Worm (Caenorhabditis elegans) whole organism, young adult: ENCODE results near the gene exos-4.2.
A peak's percentile ranks its signal among the peaks of the same experiment; 100 is the strongest.

Experiments used
- B0336.3 ChIP-seq: fragments of 200-800 bp; sonication (Bioruptor generic); IDR thresholded peaks from 2 replicates; pipeline ENCODE4 v1.3.6; 2022; ENCODE audit warnings: missing genetic modification characterization, missing compliant biosample characterization
- C17E4.6 ChIP-seq: fragments of 200-800 bp; sonication (Bioruptor generic); IDR thresholded peaks from 2 replicates; pipeline ENCODE4 v1.3.6; 2022; ENCODE audit warnings: missing genetic modification reagents, missing genetic modification characterization, missing compliant biosample characterization
- F22D6.2 ChIP-seq: sonication (generic microtip); optimal IDR thresholded peaks from 2 replicates; lab custom pipeline; 2016; ENCODE audit warnings: mild to moderate bottlenecking, missing genetic modification characterization, missing compliant biosample characterization
- F33H1.4 ChIP-seq: fragments of 200-800 bp; sonication (Bioruptor generic); IDR thresholded peaks from 2 replicates; pipeline ENCODE4 v1.3.6; 2022; ENCODE audit warnings: missing genetic modification reagents, missing genetic modification characterization, missing compliant biosample characterization
- F52B5.7 ChIP-seq: sonication (generic microtip); optimal IDR thresholded peaks from 2 replicates; lab custom pipeline; 2016; ENCODE audit warnings: mild to moderate bottlenecking, missing genetic modification characterization, missing compliant biosample characterization
- F57A8.1 ChIP-seq: fragments of 200-800 bp; sonication (Bioruptor generic); optimal IDR thresholded peaks from 2 replicates; lab custom pipeline; 2018; ENCODE audit warnings: mild to moderate bottlenecking, missing genetic modification characterization, moderate library complexity, missing compliant biosample characterization
- F57C9.4 ChIP-seq: sonication (generic microtip); optimal IDR thresholded peaks from 2 replicates; lab custom pipeline; 2017; ENCODE audit warnings: mild to moderate bottlenecking, missing genetic modification characterization, missing compliant biosample characterization
- K12H6.12 ChIP-seq: fragments of 200-800 bp; sonication (Bioruptor generic); optimal IDR thresholded peaks from 2 replicates; lab custom pipeline; 2018; ENCODE audit warnings: mild to moderate bottlenecking, missing genetic modification characterization, missing compliant biosample characterization
- T26A5.8 ChIP-seq: sonication (generic microtip); optimal IDR thresholded peaks from 2 replicates; lab custom pipeline; 2016; ENCODE audit warnings: missing genetic modification characterization, missing compliant biosample characterization
- Y56A3A.18 ChIP-seq: fragments of 200-800 bp; sonication (Bioruptor generic); IDR thresholded peaks from 2 replicates; pipeline ENCODE4 v1.3.6; 2022; ENCODE audit warnings: missing genetic modification reagents, missing genetic modification characterization, missing compliant biosample characterization
- akir-1 ChIP-seq: fragments of 200-800 bp; sonication (Bioruptor generic); optimal IDR thresholded peaks from 2 replicates; lab custom pipeline; 2018; ENCODE audit warnings: mild to moderate bottlenecking, missing genetic modification characterization, moderate library complexity, missing compliant biosample characterization
- ama-1 ChIP-seq, 3 experiments: fragments of 150-350 bp in 1 of 3; sonication (generic microtip) in 2 of 3; optimal IDR thresholded peaks; 2 replicates each; lab custom pipeline; 2014 to 2018; ENCODE audit warnings: missing biosample characterization in 2 of 3, missing genetic modification characterization in 2 of 3, missing genetic modification reagents in 2 of 3
- bed-1 ChIP-seq: fragments of 200-800 bp; sonication (Bioruptor generic); IDR thresholded peaks from 2 replicates; pipeline ENCODE4 v1.3.6; 2022; ENCODE audit warnings: missing genetic modification reagents, missing genetic modification characterization, missing compliant biosample characterization
- ceh-40 ChIP-seq: fragments of 200-800 bp; sonication (Bioruptor generic); IDR thresholded peaks from 2 replicates; pipeline ENCODE4 v1.3.6; 2022; ENCODE audit warnings: missing genetic modification characterization, missing compliant biosample characterization
- ceh-58 ChIP-seq: fragments of 200-800 bp; sonication (Bioruptor generic); IDR thresholded peaks from 2 replicates; pipeline ENCODE4 v1.3.6; 2022; ENCODE audit warnings: missing genetic modification characterization, missing compliant biosample characterization
- chd-7 ChIP-seq: sonication (generic microtip); optimal IDR thresholded peaks from 2 replicates; lab custom pipeline; 2016; ENCODE audit warnings: mild to moderate bottlenecking, missing genetic modification characterization, moderate library complexity, missing compliant biosample characterization
- die-1 ChIP-seq: sonication (generic microtip); optimal IDR thresholded peaks from 2 replicates; lab custom pipeline; 2016; ENCODE audit warnings: missing genotype, mild to moderate bottlenecking, missing genetic modification characterization, missing compliant biosample characterization
- dpff-1 ChIP-seq: sonication (generic microtip); optimal IDR thresholded peaks from 2 replicates; lab custom pipeline; 2017; ENCODE audit warnings: mild to moderate bottlenecking, missing genetic modification characterization, missing compliant biosample characterization
- ets-4 ChIP-seq: fragments of 200-800 bp; sonication (Bioruptor generic); optimal IDR thresholded peaks from 2 replicates; lab custom pipeline; 2018; ENCODE audit warnings: mild to moderate bottlenecking, missing genetic modification characterization, missing compliant biosample characterization
- gei-17 ChIP-seq: fragments of 200-800 bp; sonication (Bioruptor generic); optimal IDR thresholded peaks from 2 replicates; lab custom pipeline; 2018; ENCODE audit warnings: mild to moderate bottlenecking, missing genetic modification characterization, missing compliant biosample characterization
- hlh-12 ChIP-seq: sonication (generic microtip); optimal IDR thresholded peaks from 2 replicates; lab custom pipeline; 2016; ENCODE audit warnings: missing genetic modification characterization, missing compliant biosample characterization
- hmg-1.2 ChIP-seq: fragments of 200-800 bp; sonication (Bioruptor generic); IDR thresholded peaks from 2 replicates; pipeline ENCODE4 v1.3.6; 2022; ENCODE audit warnings: missing genetic modification reagents, missing genetic modification characterization, missing compliant biosample characterization
- hsf-1 ChIP-seq: fragments of 200-800 bp; sonication (Bioruptor generic); IDR thresholded peaks from 2 replicates; pipeline ENCODE4 v1.3.6; 2022; ENCODE audit warnings: missing genetic modification reagents, missing genetic modification characterization, missing compliant biosample characterization
- let-526 ChIP-seq: fragments of 200-800 bp; sonication (Bioruptor generic); IDR thresholded peaks from 2 replicates; pipeline ENCODE4 v1.3.6; 2022; ENCODE audit warnings: missing genetic modification reagents, missing genetic modification characterization, missing compliant biosample characterization
- let-607 ChIP-seq, 2 experiments: fragments of 200-800 bp in 1 of 2; sonication (Bioruptor generic) in 1 of 2; sonication (generic microtip) in 1 of 2; optimal IDR thresholded peaks; 2 replicates each; lab custom pipeline; 2016 to 2018; ENCODE audit warnings: mild to moderate bottlenecking in 2 of 2, missing compliant biosample characterization in 2 of 2, missing genetic modification characterization in 2 of 2, moderate library complexity in 2 of 2, missing genotype in 1 of 2
- lin-40 ChIP-seq: sonication (generic microtip); optimal IDR thresholded peaks from 2 replicates; lab custom pipeline; 2016; ENCODE audit warnings: missing genetic modification characterization, mild to moderate bottlenecking, missing compliant biosample characterization, missing genotype, missing genetic modification reagents
- lin-54 ChIP-seq: fragments of 200-800 bp; sonication (Bioruptor generic); optimal IDR thresholded peaks from 2 replicates; lab custom pipeline; 2018; ENCODE audit warnings: mild to moderate bottlenecking, missing genetic modification characterization, missing compliant biosample characterization
- lir-1 ChIP-seq: fragments of 200-800 bp; sonication (Bioruptor generic); conservative IDR thresholded peaks from 2 replicates; pipeline ENCODE4 v1.3.6; 2022; ENCODE audit warnings: missing genetic modification reagents, missing genetic modification characterization, missing compliant biosample characterization
- lsy-27 ChIP-seq: sonication (generic microtip); optimal IDR thresholded peaks from 2 replicates; lab custom pipeline; 2017; ENCODE audit warnings: missing genetic modification characterization, mild to moderate bottlenecking, missing compliant biosample characterization, antibody characterized with exemption, missing genotype, borderline replicate concordance; ENCODE audit not compliant: insufficient read depth
- madf-3 ChIP-seq: fragments of 200-800 bp; sonication (Bioruptor generic); IDR thresholded peaks from 2 replicates; pipeline ENCODE4 v1.3.6; 2022; ENCODE audit warnings: missing genetic modification reagents, missing genetic modification characterization, missing compliant biosample characterization
- madf-8 ChIP-seq: fragments of 200-800 bp; sonication (Bioruptor generic); conservative IDR thresholded peaks from 2 replicates; pipeline ENCODE4 v1.3.6; 2022; ENCODE audit warnings: missing genetic modification reagents, missing genetic modification characterization, missing compliant biosample characterization
- mel-28 ChIP-seq: sonication (generic microtip); optimal IDR thresholded peaks from 2 replicates; lab custom pipeline; 2016; ENCODE audit warnings: borderline replicate concordance, mild to moderate bottlenecking, missing genetic modification characterization, missing compliant biosample characterization
- nfyb-1 ChIP-seq: fragments of 200-800 bp; sonication (Bioruptor generic); IDR thresholded peaks from 2 replicates; pipeline ENCODE4 v1.3.6; 2022; ENCODE audit warnings: missing genetic modification reagents, missing genetic modification characterization, missing compliant biosample characterization
- nhr-179 ChIP-seq: sonication (generic microtip); optimal IDR thresholded peaks from 2 replicates; lab custom pipeline; 2016; ENCODE audit warnings: mild to moderate bottlenecking, missing genetic modification characterization, missing compliant biosample characterization
- nhr-27 ChIP-seq: fragments of 200-800 bp; sonication (Bioruptor generic); optimal IDR thresholded peaks from 2 replicates; lab custom pipeline; 2018; ENCODE audit warnings: mild to moderate bottlenecking, missing genetic modification characterization, moderate library complexity, missing compliant biosample characterization
- nhr-80 ChIP-seq: sonication (generic microtip); optimal IDR thresholded peaks from 2 replicates; lab custom pipeline; 2016; ENCODE audit warnings: missing genetic modification characterization, missing compliant biosample characterization
- nhr-90 ChIP-seq: sonication (generic microtip); optimal IDR thresholded peaks from 2 replicates; lab custom pipeline; 2016; ENCODE audit warnings: missing genotype, mild to moderate bottlenecking, missing genetic modification characterization, missing compliant biosample characterization
- repo-1 ChIP-seq: sonication (generic microtip); optimal IDR thresholded peaks from 2 replicates; lab custom pipeline; 2017; ENCODE audit warnings: mild to moderate bottlenecking, missing genetic modification characterization, missing compliant biosample characterization
- sea-2 ChIP-seq: fragments of 200-800 bp; sonication (Bioruptor generic); IDR thresholded peaks from 2 replicates; pipeline ENCODE4 v1.3.6; 2022; ENCODE audit warnings: missing genetic modification characterization, missing compliant biosample characterization
- snpc-1.3 ChIP-seq: sonication (generic microtip); optimal IDR thresholded peaks from 2 replicates; lab custom pipeline; 2017; ENCODE audit warnings: missing genetic modification characterization, mild to moderate bottlenecking, missing compliant biosample characterization, antibody characterized with exemption, moderate library complexity, missing genotype, missing genetic modification reagents; ENCODE audit not compliant: insufficient read depth
- somi-1 ChIP-seq: fragments of 200-800 bp; sonication (Bioruptor generic); optimal IDR thresholded peaks from 2 replicates; lab custom pipeline; 2018; ENCODE audit warnings: mild to moderate bottlenecking, missing genetic modification characterization, missing compliant biosample characterization
- tlf-1 ChIP-seq: fragments of 200-800 bp; sonication (Bioruptor generic); optimal IDR thresholded peaks from 2 replicates; lab custom pipeline; 2018; ENCODE audit warnings: mild to moderate bottlenecking, missing genetic modification characterization, missing compliant biosample characterization
- unc-62 ChIP-seq: fragments of 150-350 bp; optimal IDR thresholded peaks from 2 replicates; lab custom pipeline; 2014; ENCODE audit warnings: missing biosample characterization, missing genetic modification reagents, missing genetic modification characterization
- xnd-1 ChIP-seq: sonication (generic microtip); optimal IDR thresholded peaks from 2 replicates; lab custom pipeline; 2016; ENCODE audit warnings: missing genotype, missing genetic modification reagents, missing genetic modification characterization, missing compliant biosample characterization
- zim-3 ChIP-seq: sonication (generic microtip); optimal IDR thresholded peaks from 2 replicates; lab custom pipeline; 2017; ENCODE audit warnings: mild to moderate bottlenecking, missing genetic modification characterization, moderate library complexity, missing compliant biosample characterization
- ztf-18 ChIP-seq: sonication (generic microtip); optimal IDR thresholded peaks from 2 replicates; lab custom pipeline; 2016; ENCODE audit warnings: missing genotype, mild to moderate bottlenecking, missing genetic modification characterization, missing compliant biosample characterization
- ztf-25 ChIP-seq: fragments of 200-800 bp; sonication (Bioruptor generic); IDR thresholded peaks from 2 replicates; pipeline ENCODE4 v1.3.6; 2022; ENCODE audit warnings: missing genetic modification reagents, missing genetic modification characterization, missing compliant biosample characterization
- ztf-28 ChIP-seq: fragments of 200-800 bp; sonication (Bioruptor generic); IDR thresholded peaks from 2 replicates; pipeline ENCODE4 v1.3.6; 2022; ENCODE audit warnings: missing genetic modification reagents, missing genetic modification characterization, missing compliant biosample characterization
- ztf-3 ChIP-seq: fragments of 200-800 bp; sonication (Bioruptor generic); optimal IDR thresholded peaks from 2 replicates; lab custom pipeline; 2018; ENCODE audit warnings: mild to moderate bottlenecking, missing genetic modification characterization, missing compliant biosample characterization

Gene exos-4.2

ce11 chrIII:887874-888299 is 27.9 kb downstream of the exos-4.2 start (continued):
- TF ChIP-seq lin-54 (peak; percentile 18), F52B5.7 (no peak), lsy-27 (tag; lab: Kevin White, UChicago) (no peak), ceh-58 (no peak), ets-4 (no peak), hsf-1 (GFP tag; lab: Robert Waterston, UW) (no peak), somi-1 (no peak), repo-1 (tag; lab: Kevin White, UChicago) (no peak), nhr-27 (no peak), let-526 (no peak), ama-1 (optimal IDR thresholded peaks at IDR 0.05; lab: Kevin White, UChicago) (no peak), ama-1 (GFP tag; optimal IDR thresholded peaks at IDR 0.05; lab: Kevin White, UChicago) (no peak), madf-8 (GFP tag; lab: Robert Waterston, UW) (no peak), K12H6.12 (tag; lab: Kevin White, UChicago) (peak; percentile 77), unc-62 (GFP tag; lab: Kevin White, UChicago) (no peak), xnd-1 (tag; lab: Kevin White, UChicago) (no peak), T26A5.8 (no peak), F57C9.4 (tag; lab: Kevin White, UChicago) (no peak), madf-3 (GFP tag; lab: Robert Waterston, UW) (no peak), B0336.3 (GFP tag; lab: Robert Waterston, UW) (peak; percentile 38; the same call in 1 of the 2 replicates), ztf-3 (GFP tag; lab: Kevin White, UChicago) (no peak), nhr-80 (peak; percentile 75), lir-1 (GFP tag; lab: Robert Waterston, UW) (no peak), hlh-12 (tag; lab: Kevin White, UChicago) (no peak), let-607 (tag; optimal IDR thresholded peaks at IDR 0.05; lab: Kevin White, UChicago) (no peak), ztf-25 (GFP tag; lab: Robert Waterston, UW) (no peak), chd-7 (peak; percentile 45), F22D6.2 (tag; lab: Kevin White, UChicago) (no peak), ztf-18 (tag; lab: Kevin White, UChicago) (no peak), hmg-1.2 (peak; percentile 88), Y56A3A.18 (GFP tag; lab: Robert Waterston, UW) (no peak), sea-2 (GFP tag; lab: Robert Waterston, UW) (no peak), ztf-28 (GFP tag; lab: Robert Waterston, UW) (no peak), dpff-1 (no peak), nhr-90 (tag; lab: Kevin White, UChicago) (peak; percentile 9), snpc-1.3 (tag; lab: Kevin White, UChicago) (no peak), tlf-1 (GFP tag; lab: Kevin White, UChicago) (no peak), gei-17 (GFP tag; lab: Kevin White, UChicago) (no peak), F33H1.4 (GFP tag; lab: Robert Waterston, UW) (no peak), die-1 (tag; lab: Kevin White, UChicago) (no peak), lin-40 (tag; lab: Kevin White, UChicago) (peak; percentile 76), nhr-179 (no peak), zim-3 (tag; lab: Kevin White, UChicago) (no peak), mel-28 (tag; lab: Kevin White, UChicago) (no peak), bed-1 (GFP tag; lab: Robert Waterston, UW) (no peak), F57A8.1 (GFP tag; lab: Kevin White, UChicago) (no peak), C17E4.6 (GFP tag; lab: Robert Waterston, UW) (no peak), nfyb-1 (GFP tag; lab: Robert Waterston, UW) (0 out of 2 replicates have a peak, but pooled peaks have one; percentile 53), akir-1 (GFP tag; lab: Kevin White, UChicago) (no peak), ceh-40 (GFP tag; lab: Robert Waterston, UW) (no peak)
